Worm (Caenorhabditis elegans) whole organism, L3 larva: ENCODE data around the gene T28A8.6.

Experiments used
- R02D3.7 ChIP-seq: fragments of 150-350 bp; optimal IDR thresholded peaks from 2 replicates; lab custom pipeline; 2014; ENCODE audit warnings: missing biosample characterization, missing genetic modification characterization
- ZK546.5 ChIP-seq: sonication (generic microtip); optimal IDR thresholded peaks from 2 replicates; lab custom pipeline; 2017; ENCODE audit warnings: missing biosample characterization, missing genetic modification characterization
- aly-2 ChIP-seq: fragments of 150-350 bp; optimal IDR thresholded peaks from 2 replicates; lab custom pipeline; 2014; ENCODE audit warnings: missing biosample characterization, missing genetic modification characterization
- ama-1 ChIP-seq: fragments of 150-350 bp; optimal IDR thresholded peaks from 2 replicates; lab custom pipeline; 2018
- ceh-16 ChIP-seq: sonication (generic microtip); optimal IDR thresholded peaks from 2 replicates; lab custom pipeline; 2017; ENCODE audit warnings: missing biosample characterization, missing genetic modification characterization
- ceh-28 ChIP-seq: fragments of 150-350 bp; optimal IDR thresholded peaks from 2 replicates; lab custom pipeline; 2014; ENCODE audit warnings: missing biosample characterization, missing genetic modification reagents, missing genetic modification characterization
- ceh-9 ChIP-seq: sonication (generic microtip); optimal IDR thresholded peaks from 2 replicates; lab custom pipeline; 2018; ENCODE audit warnings: missing biosample characterization, missing genetic modification characterization
- elt-1 ChIP-seq: fragments of 150-350 bp; optimal IDR thresholded peaks from 2 replicates; lab custom pipeline; 2014; ENCODE audit warnings: missing biosample characterization, missing genetic modification characterization
- elt-2 ChIP-seq: sonication (generic microtip); optimal IDR thresholded peaks from 2 replicates; lab custom pipeline; 2016; ENCODE audit warnings: missing genetic modification reagents, mild to moderate bottlenecking, missing genetic modification characterization, missing compliant biosample characterization
- eor-1 ChIP-seq, 2 experiments: fragments of 150-350 bp; optimal IDR thresholded peaks; 2 replicates each; lab custom pipeline; 2014 to 2018; ENCODE audit warnings: missing biosample characterization in 2 of 2, missing genetic modification characterization in 2 of 2
- fkh-10 ChIP-seq: sonication (generic microtip); optimal IDR thresholded peaks from 2 replicates; lab custom pipeline; 2017; ENCODE audit warnings: missing biosample characterization, missing genetic modification reagents, missing genetic modification characterization
- fos-1 ChIP-seq: fragments of 150-350 bp; optimal IDR thresholded peaks from 2 replicates; lab custom pipeline; 2014; ENCODE audit warnings: missing biosample characterization, missing genetic modification characterization
- hmg-11 ChIP-seq: sonication (generic microtip); optimal IDR thresholded peaks from 2 replicates; lab custom pipeline; 2016; ENCODE audit warnings: missing genetic modification characterization, missing compliant biosample characterization
- lin-15B ChIP-seq: fragments of 150-350 bp; optimal IDR thresholded peaks from 2 replicates; lab custom pipeline; 2014; ENCODE audit warnings: missing biosample characterization, missing genetic modification characterization
- lsy-12 ChIP-seq: sonication (generic microtip); optimal IDR thresholded peaks from 2 replicates; lab custom pipeline; 2016; ENCODE audit warnings: mild to moderate bottlenecking, missing genetic modification characterization, missing compliant biosample characterization
- mdl-1 ChIP-seq: fragments of 150-350 bp; optimal IDR thresholded peaks from 2 replicates; lab custom pipeline; 2014; ENCODE audit warnings: missing biosample characterization, missing genetic modification characterization
- nfya-1 ChIP-seq: sonication (generic microtip); optimal IDR thresholded peaks from 2 replicates; lab custom pipeline; 2017; ENCODE audit warnings: missing genetic modification characterization, mild to moderate bottlenecking, missing compliant biosample characterization, antibody characterized with exemption, moderate library complexity; ENCODE audit not compliant: insufficient read depth
- nhr-237 ChIP-seq: fragments of 150-350 bp; optimal IDR thresholded peaks from 2 replicates; lab custom pipeline; 2014; ENCODE audit warnings: missing biosample characterization, missing genetic modification characterization
- nhr-25 ChIP-seq: sonication (generic microtip); optimal IDR thresholded peaks from 2 replicates; lab custom pipeline; 2017; ENCODE audit warnings: missing biosample characterization, missing genetic modification characterization
- nhr-43 ChIP-seq: sonication (generic microtip); optimal IDR thresholded peaks from 2 replicates; lab custom pipeline; 2016; ENCODE audit warnings: mild to moderate bottlenecking, missing genetic modification characterization, missing compliant biosample characterization; ENCODE audit not compliant: poor library complexity, severe bottlenecking
- nhr-67 ChIP-seq: fragments of 150-350 bp; optimal IDR thresholded peaks from 2 replicates; lab custom pipeline; 2014; ENCODE audit warnings: missing biosample characterization, missing genetic modification characterization
- nhr-76 ChIP-seq: fragments of 150-350 bp; sonication (generic microtip); optimal IDR thresholded peaks from 5 replicates; lab custom pipeline; 2014; ENCODE audit warnings: missing biosample characterization, missing genetic modification characterization
- pha-4 ChIP-seq: fragments of 150-350 bp; optimal IDR thresholded peaks from 2 replicates; lab custom pipeline; 2014; ENCODE audit warnings: missing biosample characterization, missing genetic modification reagents, missing genetic modification characterization
- pqm-1 ChIP-seq: fragments of 150-350 bp; optimal IDR thresholded peaks from 2 replicates; lab custom pipeline; 2017; ENCODE audit warnings: missing biosample characterization, missing genetic modification characterization, inconsistent platforms
- sea-2 ChIP-seq: fragments of 150-350 bp; sonication (generic microtip); optimal IDR thresholded peaks from 4 replicates; lab custom pipeline; 2014; ENCODE audit warnings: missing biosample characterization, missing genetic modification reagents, missing genetic modification characterization
- skn-1 ChIP-seq: fragments of 150-350 bp; optimal IDR thresholded peaks from 2 replicates; lab custom pipeline; 2014; ENCODE audit warnings: missing biosample characterization, missing genetic modification characterization
- tbx-2 ChIP-seq: sonication (generic microtip); optimal IDR thresholded peaks from 2 replicates; lab custom pipeline; 2016; ENCODE audit warnings: mild to moderate bottlenecking, missing genetic modification characterization, missing compliant biosample characterization
- unc-39 ChIP-seq: sonication (generic microtip); optimal IDR thresholded peaks from 4 replicates; lab custom pipeline; 2017; ENCODE audit warnings: missing biosample characterization, missing genetic modification characterization
- unc-62 ChIP-seq: fragments of 150-350 bp; sonication (generic microtip); optimal IDR thresholded peaks from 4 replicates; lab custom pipeline; 2014; ENCODE audit warnings: missing biosample characterization, missing genetic modification reagents, missing genetic modification characterization
- ztf-4 ChIP-seq: fragments of 150-350 bp; optimal IDR thresholded peaks from 2 replicates; lab custom pipeline; 2014; ENCODE audit warnings: missing biosample characterization, missing genetic modification characterization

The T28A8.6 gene

ce11 chrIII:13510753-13511152, 11.8 kb downstream of the T28A8.6 start:
- TF ChIP-seq fkh-10 (no peak), lsy-12 (no peak), eor-1 (tag; optimal IDR thresholded peaks at IDR 0.05; lab: Kevin White, UChicago) (no peak), unc-39 (tag; lab: Kevin White, UChicago) (no peak), ztf-4 (no peak), R02D3.7 (no peak), elt-1 (tag; lab: Kevin White, UChicago) (no peak), ceh-16 (tag; lab: Kevin White, UChicago) (no peak), lin-15B (no peak), pha-4 (tag; lab: Kevin White, UChicago) (no peak), tbx-2 (no peak), unc-62 (GFP tag; lab: Kevin White, UChicago) (no peak), ceh-9 (tag; lab: Kevin White, UChicago) (no peak), nhr-67 (tag; lab: Kevin White, UChicago) (no peak), elt-2 (tag; lab: Kevin White, UChicago) (no peak), hmg-11 (tag; lab: Kevin White, UChicago) (no peak), nhr-25 (tag; lab: Kevin White, UChicago) (no peak), ama-1 (lab: Kevin White, UChicago) (no peak), nhr-237 (tag; lab: Kevin White, UChicago) (no peak)

DNA sequence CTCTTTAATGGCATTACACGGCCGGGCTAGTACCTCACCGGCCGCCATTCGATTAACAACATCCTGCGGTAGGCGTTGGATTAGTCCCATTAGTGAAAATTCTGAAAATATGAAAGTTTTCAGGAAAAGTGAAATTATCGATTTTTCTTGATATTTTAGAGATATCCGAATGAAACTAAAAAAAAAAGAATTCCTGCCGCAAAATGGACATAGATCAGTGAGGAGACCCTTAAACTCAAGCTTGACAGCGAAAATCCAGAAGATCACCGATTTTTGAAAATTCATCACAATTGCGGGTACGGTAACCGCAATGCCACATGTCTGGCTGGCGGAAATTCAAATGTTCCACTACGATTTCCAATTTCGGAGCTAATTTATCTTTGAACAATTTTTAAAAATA, 15.5 kb downstream of the T28A8.6 start, which contains the start of gene mlh-1:
TSS of gene mlh-1 (minus strand) at position 101 of the 400 bp plus-strand sequence.
- peak; percentile 15 for TF ChIP-seq ceh-28 (tag; lab: Kevin White, UChicago)
- TF ChIP-seq nhr-76 (tag; lab: Kevin White, UChicago): no peak

DNA sequence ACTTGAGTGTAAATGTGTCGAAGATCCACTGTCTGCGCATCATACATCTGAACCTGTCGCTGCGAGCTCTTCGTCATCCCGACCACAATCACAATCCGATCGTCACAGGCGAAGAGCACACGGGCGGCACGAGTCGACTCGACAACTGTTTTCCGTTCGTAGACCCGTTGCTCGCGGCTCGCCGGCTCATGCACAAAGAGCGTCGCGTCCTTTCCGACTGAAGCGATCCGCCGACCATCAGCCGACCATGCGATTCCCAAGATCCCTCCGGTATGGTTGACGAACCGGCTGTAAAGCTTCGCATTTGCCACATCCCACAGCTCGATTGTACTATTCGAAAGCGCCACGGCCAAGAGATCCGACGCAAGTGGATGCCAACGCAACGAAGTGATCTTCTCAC, 19.4 kb downstream of the T28A8.6 start:
- TF ChIP-seq lsy-12 (no peak), R02D3.7 (no peak), nfya-1 (tag; lab: Kevin White, UChicago) (no peak)
- TF ChIP-seq, all 47 proteins: peak for 0

ce11 chrIII:13524021-13524420, 25.0 kb downstream of the T28A8.6 start, which contains the start of gene pod-1:
Gene pod-1, minus strand, starts transcription at chrIII:13524121.
- TF ChIP-seq lsy-12 (no peak), ceh-9 (tag; lab: Kevin White, UChicago) (no peak), unc-39 (tag; lab: Kevin White, UChicago) (no peak), tbx-2 (no peak), nhr-43 (tag; lab: Kevin White, UChicago) (no peak), lin-15B (no peak), ZK546.5 (tag; lab: Kevin White, UChicago) (no peak)
- TF ChIP-seq, all 47 proteins: peak for 0

DNA sequence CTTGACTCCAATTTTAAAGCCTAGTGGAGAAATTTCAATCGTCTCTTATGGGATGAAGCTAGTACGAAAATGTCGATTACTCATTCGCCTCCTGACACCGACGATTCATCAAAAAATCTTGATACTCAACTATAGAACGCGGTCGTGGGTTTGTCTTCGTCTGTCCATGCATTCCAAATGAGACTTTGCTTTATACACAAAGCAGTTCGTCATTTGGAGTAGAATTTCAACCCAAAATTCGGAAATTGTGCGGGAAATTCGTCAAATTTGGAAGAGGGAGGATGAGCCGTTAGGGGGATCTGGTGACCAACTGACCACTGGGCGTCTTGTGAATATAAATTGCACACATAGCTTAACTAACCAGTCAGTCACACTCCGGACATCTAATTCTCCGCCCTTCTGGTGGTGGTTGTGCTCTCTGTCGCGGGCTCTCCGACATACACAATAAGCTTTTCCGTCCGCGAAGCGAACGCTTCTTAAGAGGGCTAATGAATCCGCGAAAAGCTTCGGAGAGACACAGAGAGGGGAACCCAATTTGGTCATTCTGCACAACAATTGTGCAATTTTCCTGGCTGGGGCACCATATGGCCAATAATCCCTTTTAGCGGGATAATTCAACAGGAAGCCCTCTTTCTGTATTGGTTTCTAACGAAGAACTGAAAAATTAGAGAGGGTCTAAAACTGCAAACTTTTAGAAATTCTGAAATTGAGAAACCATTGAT, 26.3 kb downstream of the T28A8.6 start:
- no peak for TF ChIP-seq ceh-16 (tag; lab: Kevin White, UChicago)
- TF ChIP-seq ceh-28 (tag; lab: Kevin White, UChicago): no peak
- no peak for TF ChIP-seq aly-2
- no peak for TF ChIP-seq mdl-1
- TF ChIP-seq unc-62 (GFP tag; lab: Kevin White, UChicago): no peak
- no peak for TF ChIP-seq skn-1 (tag; lab: Kevin White, UChicago)
- TF ChIP-seq, all 47 proteins: peak for 0

- TF ChIP-seq elt-2 (tag; lab: Kevin White, UChicago) (peak; percentile 60), pqm-1 (peak; percentile 62), ama-1 (lab: Kevin White, UChicago) (no peak), hmg-11 (tag; lab: Kevin White, UChicago) (no peak), fos-1 (tag; lab: Kevin White, UChicago) (peak; percentile 25), pha-4 (tag; lab: Kevin White, UChicago) (peak; percentile 13), ceh-28 (tag; lab: Kevin White, UChicago) (peak; percentile 47)
Observed at ce11 chrIII:13526191-13526590, 27.2 kb downstream of the T28A8.6 start.

- no peak for TF ChIP-seq unc-39 (tag; lab: Kevin White, UChicago)
- TF ChIP-seq pha-4 (tag; lab: Kevin White, UChicago): no peak
- no peak for TF ChIP-seq sea-2 (GFP tag; lab: Kevin White, UChicago)
- no peak for TF ChIP-seq ZK546.5 (tag; lab: Kevin White, UChicago)
- TF ChIP-seq fkh-10: peak; percentile 16
Observed at ce11 chrIII:13526702-13527101, 27.7 kb downstream of the T28A8.6 start.
